Fruit fly (Drosophila melanogaster): ENCODE data around the gene CG6885.

CG6885 gene

dm6 chr3L:18786066-18786426 is 41.8 kb downstream of the CG6885 start (continued):
- TF ChIP-seq CG6854 (GFP tag; optimal IDR thresholded peaks at IDR 0.05), result no peak
- TF ChIP-seq CG15696 (tag; optimal IDR thresholded peaks at IDR 0.05), result no peak
- peak; percentile 21; the same call in 1 of the 2 replicates for TF ChIP-seq CG9932 (GFP tag; IDR thresholded peaks at IDR 0.05)
- TF ChIP-seq CG7987 (GFP tag; optimal IDR thresholded peaks at IDR 0.05), result no peak
- TF ChIP-seq CG2199 (GFP tag; IDR thresholded peaks at IDR 0.05), result no peak
- TF ChIP-seq pho (GFP tag; optimal IDR thresholded peaks at IDR 0.05), result no peak
- TF ChIP-seq CG10565 (GFP tag; optimal IDR thresholded peaks at IDR 0.05), result no peak
- TF ChIP-seq CG31224 (GFP tag; IDR thresholded peaks at IDR 0.05), result no peak
- TF ChIP-seq sqz (GFP tag; optimal IDR thresholded peaks at IDR 0.05), result no peak
- no peak for TF ChIP-seq CG7786 (GFP tag; optimal IDR thresholded peaks at IDR 0.05)
- TF ChIP-seq cas (GFP tag; IDR thresholded peaks at IDR 0.05), result no peak
- no peak for TF ChIP-seq nerfin-1 (tag; optimal IDR thresholded peaks at IDR 0.05)
- no peak for TF ChIP-seq yki (optimal IDR thresholded peaks at IDR 0.05)
- peak; percentile 52 for TF ChIP-seq CG2678 (tag; optimal IDR thresholded peaks at IDR 0.05)
- TF ChIP-seq unc-4 (GFP tag; IDR thresholded peaks at IDR 0.05; ENCODE audit: partially characterized antibody), result no peak
- TF ChIP-seq z (GFP tag; IDR thresholded peaks at IDR 0.05), result no peak
- no peak for TF ChIP-seq gcm2 (GFP tag; optimal IDR thresholded peaks at IDR 0.05)
- TF ChIP-seq da (GFP tag; optimal IDR thresholded peaks at IDR 0.05), result no peak
- no peak for TF ChIP-seq pan (optimal IDR thresholded peaks at IDR 0.05)
- TF ChIP-seq pan (GFP tag; optimal IDR thresholded peaks at IDR 0.05 in 1 of 2, IDR thresholded peaks at IDR 0.05 in 1 of 2), result peak in 1 of 2 experiments; percentile 79
- no peak for TF ChIP-seq CG3065 (GFP tag; optimal IDR thresholded peaks at IDR 0.05)
- no peak for TF ChIP-seq dmrt11E (tag; optimal IDR thresholded peaks at IDR 0.05)
- no peak for TF ChIP-seq chinmo (GFP tag; IDR thresholded peaks at IDR 0.05; ENCODE audit: partially characterized antibody)
- TF ChIP-seq ERR (GFP tag; optimal IDR thresholded peaks at IDR 0.05), result no peak
- peak; percentile 40 for TF ChIP-seq CG18476 (GFP tag; optimal IDR thresholded peaks at IDR 0.05)
- no peak for TF ChIP-seq peb (GFP tag; IDR thresholded peaks at IDR 0.05)
- no peak for TF ChIP-seq fru (optimal IDR thresholded peaks at IDR 0.05)
- no peak for TF ChIP-seq crc (GFP tag; optimal IDR thresholded peaks at IDR 0.05)
- TF ChIP-seq PHDP (tag; optimal IDR thresholded peaks at IDR 0.05), result peak; percentile 17
- peak in 1 of 2 experiments; percentile 13 for TF ChIP-seq Eip74EF (GFP tag; optimal IDR thresholded peaks at IDR 0.05)
- no peak; the same call in 1 of the 2 replicates for TF ChIP-seq Oaz (GFP tag; IDR thresholded peaks at IDR 0.05)
- no peak for TF ChIP-seq emc (GFP tag; optimal IDR thresholded peaks at IDR 0.05)
- no peak for TF ChIP-seq pnt (GFP tag; optimal IDR thresholded peaks at IDR 0.05)
- TF ChIP-seq Awh (GFP tag; IDR thresholded peaks at IDR 0.05), result peak; percentile 39; the same call in 1 of the 2 replicates
- TF ChIP-seq NFAT (GFP tag; IDR thresholded peaks at IDR 0.05), result no peak
- TF ChIP-seq Scr (GFP tag; IDR thresholded peaks at IDR 0.05; ENCODE audit: partially characterized antibody), result no peak
- TF ChIP-seq CG4617 (GFP tag; optimal IDR thresholded peaks at IDR 0.05; ENCODE audit: borderline replicate concordance), result no peak
- TF ChIP-seq stc (GFP tag; IDR thresholded peaks at IDR 0.05), result peak; percentile 62; the same call in 1 of the 2 replicates
- no peak for TF ChIP-seq CG4404 (GFP tag; IDR thresholded peaks at IDR 0.05)
- TF ChIP-seq zen (tag; optimal IDR thresholded peaks at IDR 0.05), result no peak
- no peak for TF ChIP-seq slou (GFP tag; optimal IDR thresholded peaks at IDR 0.05)
- no peak for TF ChIP-seq bsh (GFP tag; optimal IDR thresholded peaks at IDR 0.05)
- TF ChIP-seq CG14667 (GFP tag; IDR thresholded peaks at IDR 0.05), result no peak
- no peak for TF ChIP-seq ato (GFP tag; IDR thresholded peaks at IDR 0.05; ENCODE audit: partially characterized antibody)
- TF ChIP-seq Pdp1 (GFP tag; optimal IDR thresholded peaks at IDR 0.05), result peak in 1 of 2 experiments; percentile 93
- TF ChIP-seq dan (GFP tag; IDR thresholded peaks at IDR 0.05), result no peak
- TF ChIP-seq bbx (GFP tag; IDR thresholded peaks at IDR 0.05; ENCODE audit: partially characterized antibody), result no peak
- no peak for TF ChIP-seq CG9797 (GFP tag; optimal IDR thresholded peaks at IDR 0.05)
- 0 out of 2 replicates have a peak, but pooled peaks have one; percentile 37 for TF ChIP-seq sob (GFP tag; IDR thresholded peaks at IDR 0.05)
- TF ChIP-seq tin (GFP tag; optimal IDR thresholded peaks at IDR 0.05), result no peak
- TF ChIP-seq wor (GFP tag; IDR thresholded peaks at IDR 0.05), result peak; percentile 29; the same call in 1 of the 2 replicates
- TF ChIP-seq aop (GFP tag; IDR thresholded peaks at IDR 0.05), result no peak
- no peak for TF ChIP-seq hth (optimal IDR thresholded peaks at IDR 0.05)

All from whole organism, embryonic.